Worm (Caenorhabditis elegans) whole organism, L1 larva: ENCODE measurements around the gene M110.3.

ENCODE experiments used
- aha-1 ChIP-seq: fragments of 150-350 bp; optimal IDR thresholded peaks from 2 replicates; lab custom pipeline; 2014; ENCODE audit warnings: missing biosample characterization, missing genetic modification characterization
- ceh-82 ChIP-seq, 3 experiments: fragments of 150-350 bp in 1 of 3; sonication (generic microtip) in 2 of 3; optimal IDR thresholded peaks; 2 replicates each; lab custom pipeline; 2014 to 2017; ENCODE audit warnings: missing biosample characterization in 3 of 3, missing genetic modification characterization in 3 of 3
- ces-1 ChIP-seq: fragments of 150-350 bp; optimal IDR thresholded peaks from 2 replicates; lab custom pipeline; 2014; ENCODE audit warnings: missing biosample characterization, missing genetic modification reagents, missing genetic modification characterization
- fkh-8 ChIP-seq: sonication (generic microtip); optimal IDR thresholded peaks from 2 replicates; lab custom pipeline; 2016; ENCODE audit warnings: mild to moderate bottlenecking, missing genetic modification characterization, missing compliant biosample characterization
- fos-1 ChIP-seq: fragments of 150-350 bp; optimal IDR thresholded peaks from 2 replicates; lab custom pipeline; 2014; ENCODE audit warnings: missing biosample characterization, missing genetic modification characterization
- isw-1 ChIP-seq: fragments of 200-800 bp; sonication (Bioruptor generic); IDR thresholded peaks from 2 replicates; pipeline ENCODE4 v1.3.6; 2022; ENCODE audit warnings: missing genetic modification characterization, missing compliant biosample characterization
- nhr-237 ChIP-seq: fragments of 150-350 bp; optimal IDR thresholded peaks from 2 replicates; lab custom pipeline; 2014; ENCODE audit warnings: missing biosample characterization, missing genetic modification characterization
- nhr-47 ChIP-seq: sonication (generic microtip); optimal IDR thresholded peaks from 2 replicates; lab custom pipeline; 2016; ENCODE audit warnings: mild to moderate bottlenecking, missing genetic modification characterization, moderate library complexity, missing compliant biosample characterization
- ztf-11 ChIP-seq, 2 experiments: sonication (generic microtip); optimal IDR thresholded peaks; 2 replicates each; lab custom pipeline; 2016 to 2017; ENCODE audit warnings: missing genetic modification characterization in 2 of 2, missing biosample characterization in 1 of 2, missing compliant biosample characterization in 1 of 2

DNA sequence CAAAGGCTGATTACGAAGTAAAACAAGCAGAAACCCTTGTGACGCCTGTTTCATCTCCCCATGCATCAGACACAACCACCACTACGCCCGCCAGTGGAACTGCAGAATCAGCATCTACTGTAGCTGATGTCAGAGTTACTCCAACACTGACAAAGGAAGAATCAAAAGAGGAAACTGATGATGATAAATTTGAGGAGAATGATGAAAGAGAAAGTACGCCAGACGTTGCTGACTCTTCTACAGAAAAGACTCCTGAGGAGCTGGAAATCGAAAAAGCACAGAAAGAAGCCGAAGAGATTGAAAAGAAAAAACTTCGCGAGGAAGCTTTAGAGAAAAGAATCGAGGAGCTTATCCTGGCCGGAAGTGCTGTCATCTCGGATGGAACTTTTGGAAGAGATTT, 1.9 kb upstream of the M110.3 start:
- TF ChIP-seq isw-1 (GFP tag; lab: Robert Waterston, UW): no peak
- TF ChIP-seq fkh-8 (tag; lab: Kevin White, UChicago): no peak
- no peak for TF ChIP-seq ztf-11 (tag; optimal IDR thresholded peaks at IDR 0.05; lab: Kevin White, UChicago)
- TF ChIP-seq ceh-82 (tag; optimal IDR thresholded peaks at IDR 0.05; lab: Kevin White, UChicago): no peak
- no peak for TF ChIP-seq ces-1
- TF ChIP-seq nhr-237 (tag; lab: Kevin White, UChicago): no peak
- TF ChIP-seq nhr-47 (tag; lab: Kevin White, UChicago): no peak
- TF ChIP-seq fos-1 (tag; lab: Kevin White, UChicago): no peak
- TF ChIP-seq aha-1 (tag; lab: Kevin White, UChicago): no peak
